Worm (Caenorhabditis elegans) whole organism, mixed stage, embryonic: Measurements from ENCODE around the gene F26F2.7.

Experiments
- M03D4.4 ChIP-seq: sonication (generic microtip); optimal IDR thresholded peaks from 2 replicates; lab custom pipeline; 2017; ENCODE audit warnings: mild to moderate bottlenecking, missing genetic modification characterization, missing compliant biosample characterization
- blmp-1 ChIP-seq: fragments of 150-350 bp; optimal IDR thresholded peaks from 2 replicates; lab custom pipeline; 2014; ENCODE audit warnings: missing biosample characterization, missing genetic modification characterization
- ceh-39 ChIP-seq: fragments of 150-350 bp; optimal IDR thresholded peaks from 2 replicates; lab custom pipeline; 2014; ENCODE audit warnings: missing biosample characterization, missing genetic modification characterization
- ceh-43 ChIP-seq: fragments of 200-800 bp; sonication (Bioruptor generic); optimal IDR thresholded peaks from 2 replicates; lab custom pipeline; 2018; ENCODE audit warnings: mild to moderate bottlenecking, missing genetic modification characterization, moderate library complexity, missing compliant biosample characterization
- ces-1 ChIP-seq: fragments of 150-350 bp; optimal IDR thresholded peaks from 2 replicates; lab custom pipeline; 2014; ENCODE audit warnings: missing biosample characterization, missing genetic modification reagents, missing genetic modification characterization
- cnd-1 ChIP-seq: fragments of 200-800 bp; sonication (Bioruptor generic); optimal IDR thresholded peaks from 2 replicates; lab custom pipeline; 2018; ENCODE audit warnings: mild to moderate bottlenecking, missing genetic modification characterization, missing compliant biosample characterization
- drap-1 ChIP-seq: fragments of 200-800 bp; sonication (Bioruptor generic); optimal IDR thresholded peaks from 3 replicates; lab custom pipeline; 2018; ENCODE audit warnings: mild to moderate bottlenecking, missing genetic modification characterization, missing compliant biosample characterization
- elt-3 ChIP-seq: fragments of 150-350 bp; optimal IDR thresholded peaks from 2 replicates; lab custom pipeline; 2014; ENCODE audit warnings: missing biosample characterization, missing genetic modification characterization
- flh-1 ChIP-seq: fragments of 200-800 bp; sonication (Bioruptor generic); optimal IDR thresholded peaks from 2 replicates; lab custom pipeline; 2018; ENCODE audit warnings: mild to moderate bottlenecking, missing genetic modification characterization, moderate library complexity, missing compliant biosample characterization
- hlh-1 ChIP-seq: fragments of 150-350 bp; optimal IDR thresholded peaks from 2 replicates; lab custom pipeline; 2014; ENCODE audit warnings: missing biosample characterization, missing genetic modification reagents, missing genetic modification characterization
- lin-13 ChIP-seq: fragments of 150-350 bp; optimal IDR thresholded peaks from 2 replicates; lab custom pipeline; 2014; ENCODE audit warnings: missing biosample characterization, missing genetic modification characterization
- lin-32 ChIP-seq: fragments of 200-800 bp; sonication (Bioruptor generic); optimal IDR thresholded peaks from 2 replicates; lab custom pipeline; 2018; ENCODE audit warnings: mild to moderate bottlenecking, missing genetic modification characterization, missing compliant biosample characterization
- lsy-2 ChIP-seq: fragments of 150-350 bp; optimal IDR thresholded peaks from 2 replicates; lab custom pipeline; 2014; ENCODE audit warnings: missing biosample characterization, missing genetic modification characterization
- mab-5 ChIP-seq: fragments of 150-350 bp; optimal IDR thresholded peaks from 2 replicates; lab custom pipeline; 2014; ENCODE audit warnings: missing biosample characterization, missing genetic modification characterization
- mep-1 ChIP-seq: fragments of 150-350 bp; optimal IDR thresholded peaks from 2 replicates; lab custom pipeline; 2017; ENCODE audit warnings: missing biosample characterization, missing genetic modification reagents, missing genetic modification characterization, inconsistent platforms
- mls-2 ChIP-seq: sonication (generic microtip); optimal IDR thresholded peaks from 2 replicates; lab custom pipeline; 2016; ENCODE audit warnings: mild to moderate bottlenecking, missing genetic modification characterization, moderate library complexity, missing compliant biosample characterization
- nhr-12 ChIP-seq: fragments of 150-350 bp; optimal IDR thresholded peaks from 2 replicates; lab custom pipeline; 2014; ENCODE audit warnings: missing biosample characterization, missing genetic modification characterization
- nhr-237 ChIP-seq: fragments of 150-350 bp; optimal IDR thresholded peaks from 2 replicates; lab custom pipeline; 2014; ENCODE audit warnings: missing biosample characterization, missing genetic modification characterization
- nhr-28 ChIP-seq: fragments of 150-350 bp; optimal IDR thresholded peaks from 2 replicates; lab custom pipeline; 2014; ENCODE audit warnings: missing biosample characterization, missing genetic modification characterization
- nhr-76 ChIP-seq: sonication (generic microtip); optimal IDR thresholded peaks from 2 replicates; lab custom pipeline; 2017; ENCODE audit warnings: missing biosample characterization, missing genetic modification characterization
- pha-4 ChIP-seq: fragments of 150-350 bp; optimal IDR thresholded peaks from 2 replicates; lab custom pipeline; 2018; ENCODE audit warnings: missing biosample characterization, missing genetic modification reagents, missing genetic modification characterization
- snpc-4 ChIP-seq: fragments of 150-350 bp; optimal IDR thresholded peaks from 2 replicates; lab custom pipeline; 2014; ENCODE audit warnings: missing biosample characterization, missing genetic modification characterization
- sptf-1 ChIP-seq: sonication (generic microtip); optimal IDR thresholded peaks from 2 replicates; lab custom pipeline; 2017; ENCODE audit warnings: mild to moderate bottlenecking, missing genetic modification characterization, moderate library complexity, missing compliant biosample characterization
- tbx-8 ChIP-seq: fragments of 200-800 bp; sonication (Bioruptor generic); optimal IDR thresholded peaks from 2 replicates; lab custom pipeline; 2018; ENCODE audit warnings: mild to moderate bottlenecking, missing genetic modification characterization, moderate library complexity, missing compliant biosample characterization
- unc-120 ChIP-seq: sonication (generic microtip); optimal IDR thresholded peaks from 2 replicates; lab custom pipeline; 2017; ENCODE audit warnings: missing genetic modification characterization, missing compliant biosample characterization; ENCODE audit not compliant: poor library complexity, severe bottlenecking
- unc-39 ChIP-seq: fragments of 150-350 bp; optimal IDR thresholded peaks from 2 replicates; lab custom pipeline; 2014; ENCODE audit warnings: missing biosample characterization, missing genetic modification characterization
- unc-62 ChIP-seq: fragments of 150-350 bp; optimal IDR thresholded peaks from 2 replicates; lab custom pipeline; 2014; ENCODE audit warnings: missing biosample characterization, missing genetic modification reagents, missing genetic modification characterization
- zip-8 ChIP-seq: fragments of 150-350 bp; optimal IDR thresholded peaks from 2 replicates; lab custom pipeline; 2014; ENCODE audit warnings: missing biosample characterization, missing genetic modification characterization

Gene F26F2.7

DNA sequence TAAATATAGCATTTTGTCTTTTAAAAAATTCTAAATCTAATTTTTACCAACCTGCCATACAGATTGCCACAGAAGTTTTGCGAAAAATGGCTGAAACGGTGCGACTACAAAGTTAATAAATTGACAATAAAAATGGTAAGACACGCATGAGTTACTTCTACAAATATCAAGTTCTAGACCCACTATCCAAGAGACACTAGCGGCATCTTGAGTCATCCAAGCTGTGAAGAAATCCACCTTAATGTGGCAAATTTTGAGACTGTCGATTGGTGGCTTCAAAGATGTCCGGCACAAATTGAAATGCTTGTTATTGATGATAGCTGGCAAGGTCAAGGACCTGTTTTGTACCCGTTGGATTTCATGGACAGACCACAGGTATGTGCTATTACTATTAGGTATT is 53.5 kb downstream of the F26F2.7 start, which contains the start of gene F46B3.16:
F46B3.16 (plus strand) TSS at position 301 of the 400 bp plus-strand sequence.
- TF ChIP-seq snpc-4 (tag; lab: Kevin White, UChicago) (no peak), flh-1 (no peak), unc-62 (no peak), lsy-2 (tag; lab: Kevin White, UChicago) (no peak), pha-4 (no peak), ces-1 (GFP tag; lab: Kevin White, UChicago) (no peak), mab-5 (no peak), elt-3 (tag; lab: Kevin White, UChicago) (no peak), unc-39 (no peak), tbx-8 (GFP tag; lab: Kevin White, UChicago) (no peak), unc-120 (tag; lab: Kevin White, UChicago) (no peak), sptf-1 (tag; lab: Kevin White, UChicago) (no peak), hlh-1 (no peak), drap-1 (GFP tag; lab: Kevin White, UChicago) (no peak)

DNA sequence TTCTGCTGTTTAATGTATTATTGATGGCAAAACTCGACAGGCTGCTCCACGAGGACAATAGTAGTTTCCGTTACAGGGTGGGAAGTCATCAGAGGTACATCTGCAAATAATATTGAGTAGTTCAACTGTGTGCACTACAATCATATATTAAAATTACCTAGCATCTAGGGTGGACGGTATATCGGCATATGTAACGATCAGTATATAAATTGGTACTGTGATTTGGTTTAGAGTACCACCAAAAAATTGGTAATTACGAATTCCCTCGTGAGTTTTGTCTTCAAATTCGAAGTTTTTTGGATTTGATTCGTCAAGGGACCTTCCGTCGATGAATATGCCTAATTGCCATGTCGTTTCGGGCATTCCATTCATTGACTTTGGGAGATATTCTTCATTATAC is 56.1 kb downstream of the F26F2.7 start, which contains the start of gene ttr-13:
ttr-13 (minus strand) TSS at position 101 of the 400 bp plus-strand sequence.
- no peak for TF ChIP-seq mep-1
- TF ChIP-seq ceh-39 (tag; lab: Kevin White, UChicago) = no peak
- TF ChIP-seq M03D4.4 = no peak
- TF ChIP-seq elt-3 (tag; lab: Kevin White, UChicago) = no peak
- TF ChIP-seq, all 35 proteins: peak for 0

DNA sequence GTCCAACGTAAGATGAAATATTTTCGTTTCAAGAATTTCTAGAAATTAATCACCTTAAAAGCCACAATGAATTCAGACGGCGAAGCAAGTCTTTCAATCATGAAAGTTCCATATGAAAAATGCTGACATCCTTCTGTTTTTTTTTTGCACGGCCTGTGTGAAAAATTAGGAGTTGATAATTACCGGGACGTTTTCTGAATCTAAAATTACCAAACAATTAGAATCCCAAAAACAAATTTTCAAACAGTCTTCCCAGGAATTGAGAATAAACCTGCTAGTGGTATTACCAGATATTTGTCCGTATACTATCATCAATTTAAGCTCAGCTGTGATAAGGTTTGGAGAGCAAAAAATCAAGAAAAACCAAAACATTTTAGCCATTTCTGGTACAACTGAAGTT is 57.6 kb downstream of the F26F2.7 start, which contains the start of gene Y44A6B.3:
Y44A6B.3 (minus strand) TSS at position 101 of the 400 bp plus-strand sequence.
- TF ChIP-seq lsy-2 (tag; lab: Kevin White, UChicago) (no peak), sptf-1 (tag; lab: Kevin White, UChicago) (no peak), lin-13 (tag; lab: Kevin White, UChicago) (no peak)

DNA sequence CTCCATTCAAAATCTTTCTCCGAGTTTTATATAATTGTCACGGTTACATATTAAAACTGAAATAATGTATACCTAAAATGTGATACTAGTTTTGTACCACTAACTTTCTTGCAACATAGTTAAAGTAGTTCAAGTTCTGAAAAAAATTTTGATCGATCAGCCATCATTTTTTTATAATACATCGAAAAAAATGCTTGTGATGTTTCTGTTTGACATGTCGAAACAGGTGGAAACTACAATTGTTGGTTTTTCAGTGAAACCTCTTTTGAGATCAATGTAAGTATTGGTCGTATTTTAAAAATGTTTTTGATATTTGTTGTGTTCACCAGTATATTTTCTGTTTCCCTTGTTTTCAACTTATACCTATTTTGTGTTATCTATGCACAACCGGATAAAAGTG is 58.5 kb downstream of the F26F2.7 start, which contains the start of gene srxa-14:
srxa-14 (plus strand) TSS at position 301 of the 400 bp plus-strand sequence.
- TF ChIP-seq nhr-237 (tag; lab: Kevin White, UChicago) (no peak), drap-1 (GFP tag; lab: Kevin White, UChicago) (no peak), zip-8 (tag; lab: Kevin White, UChicago) (no peak), blmp-1 (tag; lab: Kevin White, UChicago) (no peak), nhr-28 (tag; lab: Kevin White, UChicago) (no peak), hlh-1 (no peak), lsy-2 (tag; lab: Kevin White, UChicago) (no peak), mep-1 (no peak), pha-4 (no peak), nhr-12 (no peak), nhr-76 (tag; lab: Kevin White, UChicago) (no peak), M03D4.4 (no peak), ceh-39 (tag; lab: Kevin White, UChicago) (no peak), mab-5 (no peak), lin-32 (GFP tag; lab: Kevin White, UChicago) (no peak), cnd-1 (tag; lab: Kevin White, UChicago) (no peak), ceh-43 (GFP tag; lab: Kevin White, UChicago) (no peak), tbx-8 (GFP tag; lab: Kevin White, UChicago) (no peak), mls-2 (tag; lab: Kevin White, UChicago) (no peak)
